Fruit fly (Drosophila melanogaster) whole organism, embryonic: ENCODE results near the gene Veneno.

ENCODE experiments used
- CG11560 ChIP-seq: fragments of 200-800 bp; sonication (Bioruptor generic); IDR thresholded peaks from 3 replicates; pipeline ENCODE4 v1.3.6; 2022; ENCODE audit warnings: missing biosample characterization, missing genetic modification characterization
- CG12071 ChIP-seq: fragments of 200-800 bp; sonication (Bioruptor generic); optimal IDR thresholded peaks from 3 replicates; lab custom pipeline; 2018; ENCODE audit warnings: missing biosample characterization, mild to moderate bottlenecking, missing genetic modification characterization
- CG12104 ChIP-seq: fragments of 200-800 bp; sonication (Bioruptor generic); optimal IDR thresholded peaks from 3 replicates; lab custom pipeline; 2016; ENCODE audit warnings: missing biosample characterization, missing genetic modification characterization
- CG12769 ChIP-seq: fragments of 200-800 bp; sonication (Bioruptor generic); optimal IDR thresholded peaks from 2 replicates; lab custom pipeline; 2019; ENCODE audit warnings: missing biosample characterization, mild to moderate bottlenecking, missing genetic modification characterization, moderate library complexity
- CG13624 ChIP-seq: fragments of 200-800 bp; sonication (Bioruptor generic); optimal IDR thresholded peaks from 2 replicates; lab custom pipeline; 2016; ENCODE audit warnings: missing biosample characterization, missing genetic modification characterization
- CG14667 ChIP-seq: fragments of 200-800 bp; sonication (Bioruptor generic); IDR thresholded peaks from 2 replicates; pipeline ENCODE4 v1.3.6; 2022; ENCODE audit warnings: missing biosample characterization, missing genetic modification characterization
- CG14965 ChIP-seq: fragments of 200-800 bp; sonication (Bioruptor generic); optimal IDR thresholded peaks from 2 replicates; lab custom pipeline; 2016; ENCODE audit warnings: missing biosample characterization, missing genetic modification characterization, borderline replicate concordance
- CG15479 ChIP-seq: fragments of 200-800 bp; sonication (Bioruptor generic); optimal IDR thresholded peaks from 3 replicates; lab custom pipeline; 2019; ENCODE audit warnings: missing biosample characterization, mild to moderate bottlenecking, missing genetic modification characterization, moderate library complexity
- CG18476 ChIP-seq: fragments of 200-800 bp; sonication (Bioruptor generic); optimal IDR thresholded peaks from 2 replicates; lab custom pipeline; 2016; ENCODE audit warnings: missing biosample characterization, mild to moderate bottlenecking, missing genetic modification characterization
- CG18599 ChIP-seq: fragments of 200-800 bp; sonication (Bioruptor generic); optimal IDR thresholded peaks from 3 replicates; lab custom pipeline; 2017; ENCODE audit warnings: missing biosample characterization, missing genetic modification characterization, mild to moderate bottlenecking, moderate library complexity, missing genetic modification reagents
- CG2116 ChIP-seq: fragments of 200-800 bp; sonication (Bioruptor generic); optimal IDR thresholded peaks from 3 replicates; lab custom pipeline; 2018; ENCODE audit warnings: missing biosample characterization, mild to moderate bottlenecking, missing genetic modification characterization
- CG2199 ChIP-seq: fragments of 200-800 bp; sonication (Bioruptor generic); IDR thresholded peaks from 3 replicates; pipeline ENCODE4 v1.3.6; 2022; ENCODE audit warnings: missing biosample characterization, missing genetic modification characterization
- CG30020 ChIP-seq: fragments of 200-800 bp; optimal IDR thresholded peaks from 2 replicates; lab custom pipeline; 2019; ENCODE audit warnings: missing biosample characterization, mild to moderate bottlenecking, missing genetic modification characterization, moderate library complexity
- CG34376 ChIP-seq: fragments of 200-800 bp; sonication (Bioruptor generic); optimal IDR thresholded peaks from 2 replicates; lab custom pipeline; 2018; ENCODE audit warnings: missing biosample characterization, mild to moderate bottlenecking, missing genetic modification characterization
- CG3726 ChIP-seq: fragments of 200-800 bp; sonication (Bioruptor generic); IDR thresholded peaks from 3 replicates; pipeline ENCODE4, ENCODE4 v1.3.6; 2022; ENCODE audit warnings: missing biosample characterization, missing genetic modification characterization
- CG3838 ChIP-seq: fragments of 200-800 bp; sonication (Bioruptor generic); optimal IDR thresholded peaks from 3 replicates; lab custom pipeline; 2016; ENCODE audit warnings: missing biosample characterization, missing genetic modification characterization
- CG4282 ChIP-seq: fragments of 200-800 bp; sonication (Bioruptor generic); optimal IDR thresholded peaks from 2 replicates; lab custom pipeline; 2016; ENCODE audit warnings: missing biosample characterization, missing genetic modification characterization
- CG4854 ChIP-seq: fragments of 200-800 bp; sonication (Bioruptor generic); optimal IDR thresholded peaks from 2 replicates; lab custom pipeline; 2016; ENCODE audit warnings: missing biosample characterization, missing genetic modification characterization, inconsistent platforms
- CG7987 ChIP-seq: fragments of 200-800 bp; sonication (Bioruptor generic); optimal IDR thresholded peaks from 2 replicates; lab custom pipeline; 2018; ENCODE audit warnings: missing biosample characterization, mild to moderate bottlenecking, missing genetic modification characterization, moderate library complexity
- CG8281 ChIP-seq: fragments of 200-800 bp; sonication (Bioruptor generic); optimal IDR thresholded peaks from 2 replicates; lab custom pipeline; 2018; ENCODE audit warnings: missing biosample characterization, mild to moderate bottlenecking, missing genetic modification characterization, moderate library complexity
- CG8290 ChIP-seq, 3 experiments: fragments of 200-800 bp; sonication (Bioruptor generic); optimal IDR thresholded peaks; 2 replicates each; lab custom pipeline; 2016 to 2019; ENCODE audit warnings: missing biosample characterization in 3 of 3, missing genetic modification characterization in 3 of 3, mild to moderate bottlenecking in 2 of 3, moderate library complexity in 1 of 3
- CG9215 ChIP-seq: fragments of 200-800 bp; sonication (Bioruptor generic); IDR thresholded peaks from 2 replicates; pipeline ENCODE4 v1.3.6; 2022; ENCODE audit warnings: missing biosample characterization, missing genetic modification characterization
- CG9932 ChIP-seq: fragments of 200-800 bp; sonication (Bioruptor generic); IDR thresholded peaks from 2 replicates; pipeline ENCODE4 v1.3.6; 2022; ENCODE audit warnings: missing biosample characterization, missing genetic modification characterization
- Dfd ChIP-seq, 2 experiments: fragments of >200 bp; optimal IDR thresholded peaks; 2 replicates each; lab custom pipeline; 2017; ENCODE audit warnings: missing biosample characterization in 2 of 2, missing genetic modification characterization in 2 of 2
- E2f1 ChIP-seq: fragments of 200-800 bp; sonication (Bioruptor generic); IDR thresholded peaks from 2 replicates; pipeline ENCODE4 v1.3.6; 2022; ENCODE audit warnings: missing biosample characterization, missing genetic modification characterization
- HLH3B ChIP-seq: fragments of 200-800 bp; sonication (Bioruptor generic); IDR thresholded peaks from 2 replicates; pipeline ENCODE4 v1.3.6; 2022; ENCODE audit warnings: missing biosample characterization, missing genetic modification characterization
- Hmr ChIP-seq: fragments of 200-800 bp; sonication (Bioruptor generic); optimal IDR thresholded peaks from 3 replicates; lab custom pipeline; 2017; ENCODE audit warnings: mild to moderate bottlenecking, missing biosample characterization, missing genetic modification reagents, missing genetic modification characterization
- Hr78 ChIP-seq, 2 experiments: fragments of 200-800 bp in 1 of 2; fragments of >200 bp in 1 of 2; sonication (Bioruptor generic) in 1 of 2; optimal IDR thresholded peaks; 2 replicates each; lab custom pipeline; 2017 to 2019; ENCODE audit warnings: missing biosample characterization in 2 of 2, missing genetic modification characterization in 2 of 2, mild to moderate bottlenecking in 1 of 2, moderate library complexity in 1 of 2
- Hsf ChIP-seq: fragments of 200-800 bp; sonication (Bioruptor generic); optimal IDR thresholded peaks from 3 replicates; lab custom pipeline; 2016; ENCODE audit warnings: missing biosample characterization, missing genetic modification characterization
- Lim3 ChIP-seq: fragments of 200-800 bp; sonication (Bioruptor generic); IDR thresholded peaks from 2 replicates; pipeline ENCODE4 v1.3.6; 2022; ENCODE audit warnings: missing biosample characterization, missing genetic modification characterization
- Mrtf ChIP-seq: fragments of 200-800 bp; sonication (Bioruptor generic); IDR thresholded peaks from 3 replicates; pipeline ENCODE4 v1.3.6; 2022; ENCODE audit warnings: missing biosample characterization, missing genetic modification characterization
- Myb ChIP-seq: fragments of 200-800 bp; sonication (Bioruptor generic); optimal IDR thresholded peaks from 2 replicates; lab custom pipeline; 2016; ENCODE audit warnings: missing biosample characterization, missing genetic modification characterization
- NfI ChIP-seq: fragments of 200-800 bp; sonication (Bioruptor generic); optimal IDR thresholded peaks from 3 replicates; lab custom pipeline; 2018; ENCODE audit warnings: missing biosample characterization, mild to moderate bottlenecking, missing genetic modification characterization, moderate library complexity
- Tbp ChIP-seq: fragments of >200 bp; optimal IDR thresholded peaks from 2 replicates; lab custom pipeline; 2018; ENCODE audit warnings: missing biosample characterization, missing genetic modification characterization
- YL-1 ChIP-seq: fragments of 200-800 bp; sonication (Bioruptor generic); optimal IDR thresholded peaks from 3 replicates; lab custom pipeline; 2017; ENCODE audit warnings: missing biosample characterization, mild to moderate bottlenecking, missing genetic modification characterization
- ab ChIP-seq: fragments of 200-800 bp; sonication (Bioruptor generic); optimal IDR thresholded peaks from 2 replicates; lab custom pipeline; 2016; ENCODE audit warnings: missing biosample characterization, missing genetic modification characterization
- cg ChIP-seq: fragments of 200-800 bp; sonication (Bioruptor generic); optimal IDR thresholded peaks from 3 replicates; lab custom pipeline; 2019; ENCODE audit warnings: missing biosample characterization, mild to moderate bottlenecking, missing genetic modification characterization, moderate library complexity
- chinmo ChIP-seq: fragments of 200-800 bp; sonication (Bioruptor generic); IDR thresholded peaks from 4 replicates; pipeline ENCODE4 v1.3.6; 2022; ENCODE audit warnings: missing biosample characterization, missing genetic modification characterization; ENCODE audit not compliant: partially characterized antibody
- chm ChIP-seq: fragments of 200-800 bp; sonication (Bioruptor generic); IDR thresholded peaks from 2 replicates; pipeline ENCODE4 v1.3.6; 2022; ENCODE audit warnings: missing biosample characterization, missing genetic modification characterization
- dimm ChIP-seq: fragments of 200-800 bp; sonication (Bioruptor generic); IDR thresholded peaks from 2 replicates; pipeline ENCODE4 v1.3.6; 2022; ENCODE audit warnings: missing biosample characterization, missing genetic modification characterization
- ems ChIP-seq: fragments of 200-800 bp; sonication (Bioruptor generic); optimal IDR thresholded peaks from 3 replicates; lab custom pipeline; 2016; ENCODE audit warnings: missing biosample characterization, missing genetic modification characterization
- lmd ChIP-seq: fragments of 200-800 bp; sonication (Bioruptor generic); IDR thresholded peaks from 2 replicates; pipeline ENCODE4 v1.3.6; 2022; ENCODE audit warnings: missing biosample characterization, missing genetic modification characterization
- mirr ChIP-seq: fragments of 200-800 bp; sonication (Bioruptor generic); optimal IDR thresholded peaks from 3 replicates; lab custom pipeline; 2018; ENCODE audit warnings: missing biosample characterization, mild to moderate bottlenecking, missing genetic modification characterization
- pnt ChIP-seq: fragments of 200-800 bp; sonication (Bioruptor generic); optimal IDR thresholded peaks from 3 replicates; lab custom pipeline; 2016; ENCODE audit warnings: missing biosample characterization, missing genetic modification characterization
- ro ChIP-seq: fragments of 200-800 bp; sonication (Bioruptor generic); IDR thresholded peaks from 2 replicates; pipeline ENCODE4 v1.3.6; 2022; ENCODE audit warnings: missing biosample characterization, missing genetic modification characterization
- sens ChIP-seq: fragments of 200-800 bp; sonication (Bioruptor generic); peaks from one replicate; lab custom pipeline; 2016; ENCODE audit warnings: missing biosample characterization, missing genetic modification characterization
- tio ChIP-seq: fragments of 200-800 bp; sonication (Bioruptor generic); optimal IDR thresholded peaks from 2 replicates; lab custom pipeline; 2017; ENCODE audit warnings: missing biosample characterization, missing genetic modification characterization, inconsistent platforms

Veneno gene

dm6 chr3R:8353994-8354393, 8.4 kb downstream of the Veneno start:
- peak in 1 of 2 experiments; percentile 31 for TF ChIP-seq Hr78 (GFP tag; optimal IDR thresholded peaks at IDR 0.05; lab: Kevin White, UChicago)
- TF ChIP-seq CG8290 (GFP tag; optimal IDR thresholded peaks at IDR 0.05; lab: Kevin White, UChicago): no peak
- TF ChIP-seq CG8290 (tag; optimal IDR thresholded peaks at IDR 0.05; lab: Kevin White, UChicago): peak in 1 of 2 experiments; percentile 34
- peak; percentile 22 for TF ChIP-seq CG34376
- no peak for TF ChIP-seq E2f1 (GFP tag; lab: Robert Waterston, UW)
- 0 out of 2 replicates have a peak, but pooled peaks have one; percentile 10 for TF ChIP-seq chm (GFP tag; lab: Robert Waterston, UW)
- no peak for TF ChIP-seq CG3838 (GFP tag; lab: Kevin White, UChicago)
- peak; percentile 52; the same call in 1 of the 4 replicates for TF ChIP-seq chinmo (GFP tag; lab: Robert Waterston, UW)
- 0 out of 3 replicates have a peak, but pooled peaks have one; percentile 6 for TF ChIP-seq CG2199
- peak; percentile 3 for TF ChIP-seq cg (GFP tag; lab: Kevin White, UChicago)
- no peak for TF ChIP-seq CG4282 (GFP tag; lab: Kevin White, UChicago)

dm6 chr3R:8352961-8353728, 9.2 kb downstream of the Veneno start:
- TF ChIP-seq chinmo (GFP tag; lab: Robert Waterston, UW) (0 out of 4 replicates have a peak, but pooled peaks have one; percentile 58), CG12769 (tag; lab: Kevin White, UChicago) (peak; percentile 51), CG18599 (GFP tag; lab: Kevin White, UChicago) (peak; percentile 45), CG4854 (GFP tag; lab: Kevin White, UChicago) (no peak), CG12104 (GFP tag; lab: Kevin White, UChicago) (no peak), cg (GFP tag; lab: Kevin White, UChicago) (no peak), mirr (peak; percentile 1), Dfd (GFP tag; optimal IDR thresholded peaks at IDR 0.05; lab: Kevin White, UChicago) (no peak), Mrtf (no peak), Hmr (no peak), CG2116 (no peak), YL-1 (GFP tag; lab: Kevin White, UChicago) (peak; percentile 3), ems (GFP tag; lab: Kevin White, UChicago) (no peak), CG13624 (GFP tag; lab: Kevin White, UChicago) (no peak), CG7987 (GFP tag; lab: Kevin White, UChicago) (no peak), CG15479 (GFP tag; lab: Kevin White, UChicago) (no peak), lmd (0 out of 2 replicates have a peak, but pooled peaks have one; percentile 16), Myb (GFP tag; lab: Kevin White, UChicago) (no peak), NfI (GFP tag; lab: Kevin White, UChicago) (peak; percentile 22), tio (no peak), CG12071 (no peak), Lim3 (GFP tag; lab: Robert Waterston, UW) (no peak), CG9215 (GFP tag; lab: Robert Waterston, UW) (no peak), CG3726 (GFP tag; lab: Robert Waterston, UW) (no peak), dimm (GFP tag; lab: Robert Waterston, UW) (no peak), CG14965 (no peak), CG14667 (GFP tag; lab: Robert Waterston, UW) (no peak), CG30020 (tag; lab: Kevin White, UChicago) (no peak), Tbp (GFP tag; lab: Kevin White, UChicago) (no peak), CG11560 (tag; lab: Robert Waterston, UW) (no peak), CG8281 (no peak), ab (GFP tag; lab: Kevin White, UChicago) (no peak), CG9932 (GFP tag; lab: Robert Waterston, UW) (0 out of 2 replicates have a peak, but pooled peaks have one; percentile 4), ro (GFP tag; lab: Robert Waterston, UW) (no peak), pnt (GFP tag; lab: Kevin White, UChicago) (no peak), HLH3B (GFP tag; lab: Robert Waterston, UW) (0 out of 2 replicates have a peak, but pooled peaks have one; percentile 4), Hsf (GFP tag; lab: Kevin White, UChicago) (no peak), sens (peak; percentile 41), CG18476 (GFP tag; lab: Kevin White, UChicago) (no peak)
